Worm (Caenorhabditis elegans) whole organism, L4 larva: ENCODE results near the gene C07A9.9.

ENCODE experiments used
- F44E2.7 ChIP-seq: fragments of 200-800 bp; sonication (Bioruptor generic); IDR thresholded peaks from 2 replicates; pipeline ENCODE4 v2.1.2; 2022; ENCODE audit warnings: missing genetic modification characterization, missing compliant biosample characterization
- F49E8.2 ChIP-seq: sonication (generic microtip); optimal IDR thresholded peaks from 2 replicates; lab custom pipeline; 2016; ENCODE audit warnings: missing compliant biosample characterization, mild to moderate bottlenecking, missing genetic modification characterization, borderline replicate concordance
- R02D3.7 ChIP-seq: fragments of 150-350 bp; sonication (generic microtip); optimal IDR thresholded peaks from 3 replicates; lab custom pipeline; 2014; ENCODE audit warnings: missing biosample characterization, missing genetic modification characterization
- T26A8.4 ChIP-seq: fragments of 200-800 bp; sonication (Bioruptor generic); IDR thresholded peaks from 2 replicates; pipeline ENCODE4 v1.3.6; 2022; ENCODE audit warnings: missing genetic modification characterization, missing compliant biosample characterization
- aha-1 ChIP-seq: fragments of 150-350 bp; peaks from one replicate; lab custom pipeline; 2014; ENCODE audit warnings: missing biosample characterization, missing genetic modification characterization
- aly-2 ChIP-seq: sonication (generic microtip); optimal IDR thresholded peaks from 2 replicates; lab custom pipeline; 2018; ENCODE audit warnings: missing biosample characterization, missing genetic modification characterization
- ama-1 ChIP-seq: fragments of 150-350 bp; optimal IDR thresholded peaks from 2 replicates; lab custom pipeline; 2014; ENCODE audit warnings: inconsistent platforms, mixed read lengths
- attf-4 ChIP-seq: sonication (generic microtip); optimal IDR thresholded peaks from 3 replicates; lab custom pipeline; 2017; ENCODE audit warnings: missing biosample characterization, missing genetic modification characterization
- ceh-32 ChIP-seq: sonication (generic microtip); optimal IDR thresholded peaks from 2 replicates; lab custom pipeline; 2016; ENCODE audit warnings: mild to moderate bottlenecking, missing genetic modification characterization, missing compliant biosample characterization; ENCODE audit not compliant: poor library complexity
- ceh-82 ChIP-seq: sonication (generic microtip); optimal IDR thresholded peaks from 2 replicates; lab custom pipeline; 2017; ENCODE audit warnings: missing biosample characterization, missing genetic modification characterization
- ces-1 ChIP-seq: fragments of 150-350 bp; sonication (generic microtip); optimal IDR thresholded peaks from 4 replicates; lab custom pipeline; 2014; ENCODE audit warnings: missing biosample characterization, missing genetic modification reagents, missing genetic modification characterization
- cey-2 ChIP-seq: sonication (generic microtip); optimal IDR thresholded peaks from 3 replicates; lab custom pipeline; 2017; ENCODE audit warnings: missing genetic modification characterization, mild to moderate bottlenecking, missing compliant biosample characterization, antibody characterized with exemption, borderline replicate concordance; ENCODE audit not compliant: insufficient read depth
- ctbp-1 ChIP-seq: fragments of 200-800 bp; sonication (Bioruptor generic); IDR thresholded peaks from 2 replicates; pipeline ENCODE4 v1.3.6; 2022; ENCODE audit warnings: missing genetic modification reagents, missing genetic modification characterization, missing compliant biosample characterization
- daf-12 ChIP-seq: fragments of 150-350 bp; optimal IDR thresholded peaks from 2 replicates; lab custom pipeline; 2014; ENCODE audit warnings: missing biosample characterization, missing genetic modification reagents, missing genetic modification characterization
- dmd-6 ChIP-seq: fragments of 200-800 bp; sonication (Bioruptor generic); IDR thresholded peaks from 2 replicates; pipeline ENCODE4 v1.3.6; 2022; ENCODE audit warnings: missing genetic modification reagents, missing genetic modification characterization, missing compliant biosample characterization
- dmd-9 ChIP-seq: fragments of 200-800 bp; sonication (Bioruptor generic); IDR thresholded peaks from 2 replicates; pipeline ENCODE4 v1.3.6; 2022; ENCODE audit warnings: missing genetic modification reagents, missing genetic modification characterization, missing compliant biosample characterization
- duxl-1 ChIP-seq: sonication (generic microtip); optimal IDR thresholded peaks from 2 replicates; lab custom pipeline; 2016; ENCODE audit warnings: mild to moderate bottlenecking, missing genetic modification characterization, moderate library complexity, missing compliant biosample characterization; ENCODE audit not compliant: poor library complexity
- dve-1 ChIP-seq: sonication (generic microtip); optimal IDR thresholded peaks from 2 replicates; lab custom pipeline; 2017; ENCODE audit warnings: antibody characterized with exemption, mild to moderate bottlenecking, missing genetic modification characterization, missing compliant biosample characterization; ENCODE audit not compliant: insufficient read depth
- egl-43 ChIP-seq: fragments of 200-800 bp; sonication (Bioruptor generic); IDR thresholded peaks from 2 replicates; pipeline ENCODE4 v1.3.6; 2022; ENCODE audit warnings: missing genetic modification reagents, missing genetic modification characterization, missing compliant biosample characterization
- fkh-10 ChIP-seq: fragments of 150-350 bp; optimal IDR thresholded peaks from 2 replicates; lab custom pipeline; 2014; ENCODE audit warnings: missing biosample characterization, missing genetic modification reagents, missing genetic modification characterization
- fos-1 ChIP-seq: fragments of 150-350 bp; optimal IDR thresholded peaks from 2 replicates; lab custom pipeline; 2014; ENCODE audit warnings: missing biosample characterization, missing genetic modification characterization
- gei-8 ChIP-seq: fragments of 200-800 bp; sonication (Bioruptor generic); optimal IDR thresholded peaks from 2 replicates; lab custom pipeline; 2018; ENCODE audit warnings: mild to moderate bottlenecking, missing genetic modification characterization, missing compliant biosample characterization
- lim-7 ChIP-seq: fragments of 200-800 bp; sonication (Bioruptor generic); IDR thresholded peaks from 2 replicates; pipeline ENCODE4 v1.3.6; 2022; ENCODE audit warnings: missing genetic modification characterization, missing compliant biosample characterization
- lin-1 ChIP-seq: fragments of 200-800 bp; sonication (Bioruptor generic); IDR thresholded peaks from 2 replicates; pipeline ENCODE4 v1.3.6; 2022; ENCODE audit warnings: missing genetic modification reagents, missing genetic modification characterization, missing compliant biosample characterization
- lin-13 ChIP-seq: fragments of 150-350 bp; optimal IDR thresholded peaks from 2 replicates; lab custom pipeline; 2014; ENCODE audit warnings: missing biosample characterization, missing genetic modification reagents, missing genetic modification characterization
- lin-15B ChIP-seq: fragments of 150-350 bp; sonication (generic microtip); optimal IDR thresholded peaks from 3 replicates; lab custom pipeline; 2014; ENCODE audit warnings: missing biosample characterization, missing genetic modification characterization
- lin-38 ChIP-seq: fragments of 200-800 bp; sonication (Bioruptor generic); IDR thresholded peaks from 2 replicates; pipeline ENCODE4 v1.3.6; 2022; ENCODE audit warnings: missing genetic modification reagents, missing genetic modification characterization, missing compliant biosample characterization
- lir-3 ChIP-seq: sonication (generic microtip); optimal IDR thresholded peaks from 2 replicates; lab custom pipeline; 2016; ENCODE audit warnings: mild to moderate bottlenecking, missing genetic modification characterization, missing compliant biosample characterization
- mdl-1 ChIP-seq, 2 experiments: fragments of 150-350 bp in 1 of 2; sonication (generic microtip) in 1 of 2; optimal IDR thresholded peaks; 2 replicates each; lab custom pipeline; 2014 to 2017; ENCODE audit warnings: missing biosample characterization in 2 of 2, missing genetic modification characterization in 2 of 2
- mdt-29 ChIP-seq: fragments of 200-800 bp; sonication (Bioruptor generic); IDR thresholded peaks from 2 replicates; pipeline ENCODE4 v1.3.6; 2022; ENCODE audit warnings: missing genetic modification reagents, missing genetic modification characterization, missing compliant biosample characterization
- mep-1 ChIP-seq: fragments of 150-350 bp; sonication (generic microtip); optimal IDR thresholded peaks from 3 replicates; lab custom pipeline; 2014; ENCODE audit warnings: missing biosample characterization, missing genetic modification characterization
- mes-2 ChIP-seq: sonication (generic microtip); optimal IDR thresholded peaks from 2 replicates; lab custom pipeline; 2016; ENCODE audit warnings: missing genotype, mild to moderate bottlenecking, missing genetic modification characterization, missing compliant biosample characterization; ENCODE audit not compliant: poor library complexity, severe bottlenecking
- mxl-3 ChIP-seq: fragments of 200-800 bp; sonication (Bioruptor generic); optimal IDR thresholded peaks from 2 replicates; lab custom pipeline; 2018; ENCODE audit warnings: mild to moderate bottlenecking, missing genetic modification characterization, missing compliant biosample characterization
- nhr-11 ChIP-seq: fragments of 150-350 bp; optimal IDR thresholded peaks from 2 replicates; lab custom pipeline; 2014; ENCODE audit warnings: missing biosample characterization, missing genetic modification characterization
- nhr-111 ChIP-seq: fragments of 200-800 bp; sonication (Bioruptor generic); optimal IDR thresholded peaks from 2 replicates; lab custom pipeline; 2018; ENCODE audit warnings: mild to moderate bottlenecking, missing genetic modification characterization, missing compliant biosample characterization
- nhr-42 ChIP-seq: fragments of 200-800 bp; sonication (Bioruptor generic); IDR thresholded peaks from 2 replicates; pipeline ENCODE4 v1.3.6; 2022; ENCODE audit warnings: missing genetic modification characterization, missing compliant biosample characterization
- nhr-6 ChIP-seq: fragments of 150-350 bp; optimal IDR thresholded peaks from 2 replicates; lab custom pipeline; 2014; ENCODE audit warnings: missing biosample characterization, missing genetic modification characterization
- pha-4 ChIP-seq, 2 experiments: fragments of 150-350 bp in 1 of 2; fragments of 200-800 bp in 1 of 2; sonication (Bioruptor generic) in 1 of 2; IDR thresholded peaks in 1 of 2; optimal IDR thresholded peaks in 1 of 2; 2 replicates each; pipeline versions ENCODE4 v1.3.6 to Lab custom; 2014 to 2022; ENCODE audit warnings: missing genetic modification characterization in 2 of 2, missing genetic modification reagents in 2 of 2, missing biosample characterization in 1 of 2, missing compliant biosample characterization in 1 of 2
- pqm-1 ChIP-seq: sonication (generic microtip); optimal IDR thresholded peaks from 2 replicates; lab custom pipeline; 2017; ENCODE audit warnings: missing biosample characterization, missing genetic modification characterization
- rbr-2 ChIP-seq: sonication (generic microtip); optimal IDR thresholded peaks from 2 replicates; lab custom pipeline; 2016; ENCODE audit warnings: missing genotype, missing genetic modification characterization, missing compliant biosample characterization
- sdz-12 ChIP-seq: fragments of 200-800 bp; sonication (Bioruptor generic); optimal IDR thresholded peaks from 2 replicates; lab custom pipeline; 2018; ENCODE audit warnings: mild to moderate bottlenecking, missing genetic modification characterization, missing compliant biosample characterization
- set-16 ChIP-seq: fragments of 200-800 bp; sonication (Bioruptor generic); IDR thresholded peaks from 2 replicates; pipeline ENCODE4 v1.3.6; 2022; ENCODE audit warnings: missing genetic modification reagents, missing genetic modification characterization, missing compliant biosample characterization
- snpc-1.2 ChIP-seq: fragments of 200-800 bp; sonication (Bioruptor generic); IDR thresholded peaks from 2 replicates; pipeline ENCODE4 v1.3.6; 2022; ENCODE audit warnings: missing genetic modification reagents, missing genetic modification characterization, missing compliant biosample characterization
- spr-1 ChIP-seq: sonication (generic microtip); optimal IDR thresholded peaks from 2 replicates; lab custom pipeline; 2016; ENCODE audit warnings: mild to moderate bottlenecking, missing genetic modification characterization, missing compliant biosample characterization
- tra-1 ChIP-seq: fragments of 200-800 bp; sonication (Bioruptor generic); IDR thresholded peaks from 2 replicates; pipeline ENCODE4 v1.3.6; 2022; ENCODE audit warnings: missing genetic modification reagents, missing genetic modification characterization, missing compliant biosample characterization
- unc-62 ChIP-seq, 3 experiments: fragments of 150-350 bp in 1 of 3; sonication (generic microtip); optimal IDR thresholded peaks in 2 of 3; peaks in 1 of 3; 1 replicate in 1 of 3; 2 replicates in 2 of 3; lab custom pipeline; 2014 to 2017; ENCODE audit warnings: missing biosample characterization in 3 of 3, missing genetic modification characterization in 3 of 3, missing genetic modification reagents in 3 of 3, missing genotype in 1 of 3
- zfp-3 ChIP-seq: fragments of 200-800 bp; sonication (Bioruptor generic); conservative IDR thresholded peaks from 2 replicates; pipeline ENCODE4 v1.3.6; 2022; ENCODE audit warnings: missing genetic modification reagents, missing genetic modification characterization, missing compliant biosample characterization
- ztf-11 ChIP-seq: fragments of 150-350 bp; optimal IDR thresholded peaks from 2 replicates; lab custom pipeline; 2014; ENCODE audit warnings: missing biosample characterization, missing genetic modification characterization
- ztf-7 ChIP-seq: fragments of 150-350 bp; optimal IDR thresholded peaks from 2 replicates; lab custom pipeline; 2014; ENCODE audit warnings: missing biosample characterization, missing genetic modification characterization

Gene C07A9.9

ce11 chrIII:9698635-9699396, 31.4 kb upstream of the C07A9.9 start (continued):
- TF ChIP-seq lin-1 (no peak), ztf-7 (tag; lab: Kevin White, UChicago) (no peak), pha-4 (GFP tag; IDR thresholded peaks at IDR 0.05; lab: Robert Waterston, UW) (no peak), pha-4 (tag; optimal IDR thresholded peaks at IDR 0.05; lab: Kevin White, UChicago) (no peak), nhr-111 (GFP tag; lab: Kevin White, UChicago) (no peak), F44E2.7 (GFP tag; lab: Robert Waterston, UW) (no peak), fkh-10 (GFP tag; lab: Kevin White, UChicago) (no peak), ceh-82 (no peak), gei-8 (no peak), egl-43 (GFP tag; lab: Robert Waterston, UW) (no peak), dmd-6 (GFP tag; lab: Robert Waterston, UW) (peak; percentile 37), ceh-32 (tag; lab: Kevin White, UChicago) (no peak), dve-1 (peak; percentile 40), unc-62 (GFP tag; optimal IDR thresholded peaks at IDR 0.05 in 1 of 2; lab: Kevin White, UChicago) (peak in 1 of 2 experiments; percentile 84), unc-62 (tag; optimal IDR thresholded peaks at IDR 0.05; lab: Kevin White, UChicago) (no peak), F49E8.2 (tag; lab: Kevin White, UChicago) (no peak), mdl-1 (tag; optimal IDR thresholded peaks at IDR 0.05; lab: Kevin White, UChicago) (peak; percentile 17 to 78), set-16 (GFP tag; lab: Robert Waterston, UW) (no peak), lin-13 (GFP tag; lab: Kevin White, UChicago) (no peak), cey-2 (tag; lab: Kevin White, UChicago) (no peak), ctbp-1 (GFP tag; lab: Robert Waterston, UW) (peak; percentile 71), duxl-1 (tag; lab: Kevin White, UChicago) (no peak), mdt-29 (GFP tag; lab: Robert Waterston, UW) (no peak), mep-1 (tag; lab: Kevin White, UChicago) (peak; percentile 34), spr-1 (tag; lab: Kevin White, UChicago) (no peak), pqm-1 (tag; lab: Kevin White, UChicago) (no peak), ama-1 (lab: Kevin White, UChicago) (no peak), daf-12 (tag; lab: Kevin White, UChicago) (no peak), snpc-1.2 (GFP tag; lab: Robert Waterston, UW) (no peak), ztf-11 (tag; lab: Kevin White, UChicago) (no peak), nhr-11 (peak; percentile 5), mxl-3 (GFP tag; lab: Kevin White, UChicago) (peak; percentile 77), lir-3 (tag; lab: Kevin White, UChicago) (no peak), aha-1 (tag; lab: Kevin White, UChicago) (peak; percentile 80), nhr-6 (no peak), dmd-9 (GFP tag; lab: Robert Waterston, UW) (no peak), T26A8.4 (GFP tag; lab: Robert Waterston, UW) (no peak), attf-4 (tag; lab: Kevin White, UChicago) (no peak), mes-2 (tag; lab: Kevin White, UChicago) (peak; percentile 41), fos-1 (tag; lab: Kevin White, UChicago) (no peak), zfp-3 (no peak), nhr-42 (GFP tag; lab: Robert Waterston, UW) (no peak), lim-7 (GFP tag; lab: Robert Waterston, UW) (no peak), rbr-2 (tag; lab: Kevin White, UChicago) (peak; percentile 35), lin-15B (tag; lab: Kevin White, UChicago) (no peak), aly-2 (tag; lab: Kevin White, UChicago) (no peak), lin-38 (GFP tag; lab: Robert Waterston, UW) (no peak), sdz-12 (no peak), ces-1 (GFP tag; lab: Kevin White, UChicago) (no peak), tra-1 (GFP tag; lab: Robert Waterston, UW) (0 out of 2 replicates have a peak, but pooled peaks have one; percentile 40), R02D3.7 (tag; lab: Kevin White, UChicago) (no peak)
